Fruit fly (Drosophila melanogaster) whole organism, pupa: ENCODE data around the gene Trmt6.

ENCODE experiments used
- CG12605 ChIP-seq: fragments of 200-800 bp; sonication (Bioruptor generic); IDR thresholded peaks from 2 replicates; pipeline ENCODE4 v1.3.6; 2022; ENCODE audit warnings: missing biosample characterization, missing genetic modification characterization
- CG13204 ChIP-seq: fragments of 200-800 bp; sonication (Bioruptor generic); optimal IDR thresholded peaks from 2 replicates; lab custom pipeline; 2018; ENCODE audit warnings: missing biosample characterization, mild to moderate bottlenecking, missing genetic modification characterization, moderate library complexity
- CG15710 ChIP-seq: fragments of 200-800 bp; sonication (Bioruptor generic); optimal IDR thresholded peaks from 2 replicates; lab custom pipeline; 2018; ENCODE audit warnings: missing biosample characterization, mild to moderate bottlenecking, missing genetic modification characterization, moderate library complexity
- CG4496 ChIP-seq: fragments of 200-800 bp; sonication (Bioruptor generic); IDR thresholded peaks from 3 replicates; pipeline ENCODE4 v1.3.6; 2022; ENCODE audit warnings: missing biosample characterization, missing genetic modification characterization
- CG8159 ChIP-seq: fragments of 200-800 bp; sonication (Bioruptor generic); optimal IDR thresholded peaks from 3 replicates; lab custom pipeline; 2018; ENCODE audit warnings: missing biosample characterization, mild to moderate bottlenecking, missing genetic modification characterization, moderate library complexity
- CG8301 ChIP-seq: fragments of 200-800 bp; sonication (Bioruptor generic); optimal IDR thresholded peaks from 2 replicates; lab custom pipeline; 2018; ENCODE audit warnings: missing biosample characterization, mild to moderate bottlenecking, missing genetic modification characterization
- D1 ChIP-seq: fragments of 200-800 bp; sonication (Bioruptor generic); optimal IDR thresholded peaks from 2 replicates; lab custom pipeline; 2018; ENCODE audit warnings: missing biosample characterization, mild to moderate bottlenecking, missing genetic modification characterization, moderate library complexity
- EcR ChIP-seq: fragments of 200-800 bp; sonication (Bioruptor generic); optimal IDR thresholded peaks from 3 replicates; lab custom pipeline; 2019; ENCODE audit warnings: missing biosample characterization, missing genetic modification characterization, mild to moderate bottlenecking, moderate library complexity, missing genetic modification reagents
- Pif1A ChIP-seq: fragments of 200-800 bp; sonication (Bioruptor generic); optimal IDR thresholded peaks from 3 replicates; lab custom pipeline; 2016; ENCODE audit warnings: missing biosample characterization, missing genetic modification characterization
- Pif1B ChIP-seq: fragments of 200-800 bp; sonication (Bioruptor generic); optimal IDR thresholded peaks from 3 replicates; lab custom pipeline; 2016; ENCODE audit warnings: missing biosample characterization, missing genetic modification characterization
- Snoo ChIP-seq: fragments of 200-800 bp; sonication (Bioruptor generic); optimal IDR thresholded peaks from 3 replicates; lab custom pipeline; 2017; ENCODE audit warnings: missing biosample characterization, mild to moderate bottlenecking, missing genetic modification characterization, inconsistent platforms
- fd96Ca ChIP-seq: fragments of 200-800 bp; sonication (Bioruptor generic); IDR thresholded peaks from 3 replicates; pipeline ENCODE4 v1.3.6; 2022; ENCODE audit warnings: missing biosample characterization, missing genetic modification characterization

dm6 chr2L:6566020-6566687, 4.1 kb upstream of the Trmt6 start, which contains the start of gene CG13766:
- TF ChIP-seq Pif1B (GFP tag; lab: Kevin White, UChicago), result no peak
- no peak for TF ChIP-seq CG4496 (GFP tag; lab: Robert Waterston, UW)
- TF ChIP-seq CG13204 (GFP tag; lab: Kevin White, UChicago), result no peak
- TF ChIP-seq CG12605 (GFP tag; lab: Robert Waterston, UW), result no peak
- TF ChIP-seq fd96Ca (GFP tag; lab: Robert Waterston, UW), result no peak
- TF ChIP-seq CG8159 (tag; lab: Kevin White, UChicago), result no peak
- no peak for TF ChIP-seq EcR (GFP tag; lab: Kevin White, UChicago)
- no peak for TF ChIP-seq CG8301
- no peak for TF ChIP-seq Snoo (tag; lab: Kevin White, UChicago)
- no peak for TF ChIP-seq D1 (tag; lab: Kevin White, UChicago)
- no peak for TF ChIP-seq CG15710
- no peak for TF ChIP-seq Pif1A (GFP tag; lab: Kevin White, UChicago)
